Fruit fly (Drosophila melanogaster) whole organism, embryonic: ENCODE results near the gene Tim8.

ENCODE experiments used
- Adf1 ChIP-seq: fragments of 200-800 bp; sonication (Bioruptor generic); IDR thresholded peaks from 2 replicates; pipeline ENCODE4 v1.3.6; 2022; ENCODE audit warnings: missing biosample characterization, missing genetic modification characterization
- Antp ChIP-seq: fragments of 200-800 bp; sonication (Bioruptor generic); optimal IDR thresholded peaks from 3 replicates; lab custom pipeline; 2016; ENCODE audit warnings: missing biosample characterization, missing genetic modification characterization
- Bteb2 ChIP-seq: fragments of 200-800 bp; sonication (Bioruptor generic); optimal IDR thresholded peaks from 2 replicates; lab custom pipeline; 2016; ENCODE audit warnings: missing biosample characterization, missing genetic modification characterization
- CG11085 ChIP-seq: fragments of 200-800 bp; sonication (Bioruptor generic); IDR thresholded peaks from 2 replicates; pipeline ENCODE4 v1.3.6; 2022; ENCODE audit warnings: missing biosample characterization, missing genetic modification characterization
- CG11398 ChIP-seq: fragments of 200-800 bp; sonication (Bioruptor generic); optimal IDR thresholded peaks from 2 replicates; lab custom pipeline; 2016; ENCODE audit warnings: missing biosample characterization, missing genetic modification characterization
- CG11504 ChIP-seq: fragments of 200-800 bp; sonication (Bioruptor generic); optimal IDR thresholded peaks from 3 replicates; lab custom pipeline; 2019; ENCODE audit warnings: missing biosample characterization, mild to moderate bottlenecking, missing genetic modification characterization, moderate library complexity
- CG15011 ChIP-seq: fragments of 200-800 bp; sonication (Bioruptor generic); optimal IDR thresholded peaks from 3 replicates; lab custom pipeline; 2018; ENCODE audit warnings: missing biosample characterization, mild to moderate bottlenecking, missing genetic modification characterization
- CG15269 ChIP-seq: fragments of 200-800 bp; sonication (Bioruptor generic); optimal IDR thresholded peaks from 2 replicates; lab custom pipeline; 2018; ENCODE audit warnings: missing biosample characterization, mild to moderate bottlenecking, missing genetic modification characterization, moderate library complexity
- CG15479 ChIP-seq: fragments of 200-800 bp; sonication (Bioruptor generic); optimal IDR thresholded peaks from 3 replicates; lab custom pipeline; 2019; ENCODE audit warnings: missing biosample characterization, mild to moderate bottlenecking, missing genetic modification characterization, moderate library complexity
- CG15696 ChIP-seq: fragments of 200-800 bp; sonication (Bioruptor generic); optimal IDR thresholded peaks from 2 replicates; lab custom pipeline; 2019; ENCODE audit warnings: missing biosample characterization, mild to moderate bottlenecking, missing genetic modification characterization, moderate library complexity
- CG17186 ChIP-seq: fragments of 200-800 bp; sonication (Bioruptor generic); optimal IDR thresholded peaks from 3 replicates; lab custom pipeline; 2017; ENCODE audit warnings: missing biosample characterization, missing genetic modification reagents, missing genetic modification characterization
- CG18764 ChIP-seq: fragments of 200-800 bp; sonication (Bioruptor generic); optimal IDR thresholded peaks from 3 replicates; lab custom pipeline; 2016; ENCODE audit warnings: missing biosample characterization, missing genetic modification characterization
- CG2120 ChIP-seq: fragments of 200-800 bp; sonication (Bioruptor generic); optimal IDR thresholded peaks from 3 replicates; lab custom pipeline; 2016; ENCODE audit warnings: missing biosample characterization, missing genetic modification characterization
- CG30403 ChIP-seq: fragments of 200-800 bp; sonication (Bioruptor generic); optimal IDR thresholded peaks from 3 replicates; lab custom pipeline; 2016; ENCODE audit warnings: missing biosample characterization, missing genetic modification characterization
- CG31365 ChIP-seq: fragments of 200-800 bp; sonication (Bioruptor generic); optimal IDR thresholded peaks from 2 replicates; lab custom pipeline; 2018; ENCODE audit warnings: missing biosample characterization, mild to moderate bottlenecking, missing genetic modification characterization
- CG3847 ChIP-seq: fragments of 200-800 bp; sonication (Bioruptor generic); IDR thresholded peaks from 2 replicates; pipeline ENCODE4 v1.3.6; 2022; ENCODE audit warnings: missing biosample characterization, missing genetic modification characterization
- CG6175 ChIP-seq: fragments of 200-800 bp; sonication (Bioruptor generic); IDR thresholded peaks from 3 replicates; pipeline ENCODE4 v1.3.6; 2022; ENCODE audit warnings: missing biosample characterization, missing genetic modification characterization
- CG8765 ChIP-seq: fragments of 200-800 bp; sonication (Bioruptor generic); IDR thresholded peaks from 2 replicates; pipeline ENCODE4 v1.3.6; 2022; ENCODE audit warnings: missing biosample characterization, missing genetic modification characterization
- CG9817 ChIP-seq: fragments of 200-800 bp; sonication (Bioruptor generic); optimal IDR thresholded peaks from 2 replicates; lab custom pipeline; 2018; ENCODE audit warnings: missing biosample characterization, mild to moderate bottlenecking, missing genetic modification characterization, moderate library complexity
- Dek ChIP-seq: fragments of 200-800 bp; sonication (Bioruptor generic); optimal IDR thresholded peaks from 3 replicates; lab custom pipeline; 2019; ENCODE audit warnings: missing biosample characterization, mild to moderate bottlenecking, missing genetic modification characterization, moderate library complexity
- Doc3 ChIP-seq: fragments of 200-800 bp; sonication (Bioruptor generic); IDR thresholded peaks from 3 replicates; pipeline ENCODE4 v1.3.6; 2022; ENCODE audit warnings: missing biosample characterization, missing genetic modification characterization; ENCODE audit not compliant: partially characterized antibody
- Ets65A ChIP-seq: fragments of 200-800 bp; sonication (Bioruptor generic); peaks from one replicate; lab custom pipeline; 2016; ENCODE audit warnings: missing biosample characterization, missing genetic modification characterization
- HLH4C ChIP-seq: fragments of 200-800 bp; sonication (Bioruptor generic); IDR thresholded peaks from 3 replicates; pipeline ENCODE4 v1.3.6; 2022; ENCODE audit warnings: missing biosample characterization, missing genetic modification characterization; ENCODE audit not compliant: partially characterized antibody
- Hr78 ChIP-seq, 2 experiments: fragments of 200-800 bp in 1 of 2; fragments of >200 bp in 1 of 2; sonication (Bioruptor generic) in 1 of 2; optimal IDR thresholded peaks; 2 replicates each; lab custom pipeline; 2017 to 2019; ENCODE audit warnings: missing biosample characterization in 2 of 2, missing genetic modification characterization in 2 of 2, mild to moderate bottlenecking in 1 of 2, moderate library complexity in 1 of 2
- Jarid2 ChIP-seq: fragments of 200-800 bp; sonication (Bioruptor generic); optimal IDR thresholded peaks from 3 replicates; lab custom pipeline; 2017; ENCODE audit warnings: mild to moderate bottlenecking, missing biosample characterization, missing genetic modification reagents, missing genetic modification characterization
- Lhr ChIP-seq: fragments of 200-800 bp; sonication (Bioruptor generic); optimal IDR thresholded peaks from 3 replicates; lab custom pipeline; 2017; ENCODE audit warnings: mild to moderate bottlenecking, missing biosample characterization, missing genetic modification reagents, missing genetic modification characterization
- Myb ChIP-seq: fragments of 200-800 bp; sonication (Bioruptor generic); optimal IDR thresholded peaks from 2 replicates; lab custom pipeline; 2016; ENCODE audit warnings: missing biosample characterization, missing genetic modification characterization
- PHDP ChIP-seq: fragments of 200-800 bp; sonication (Bioruptor generic); optimal IDR thresholded peaks from 3 replicates; lab custom pipeline; 2018; ENCODE audit warnings: missing biosample characterization, mild to moderate bottlenecking, missing genetic modification characterization, moderate library complexity
- Sry-β ChIP-seq: fragments of 200-800 bp; sonication (Bioruptor generic); optimal IDR thresholded peaks from 2 replicates; lab custom pipeline; 2018; ENCODE audit warnings: missing biosample characterization, mild to moderate bottlenecking, missing genetic modification characterization, moderate library complexity
- Vsx1 ChIP-seq: fragments of 200-800 bp; sonication (Bioruptor generic); optimal IDR thresholded peaks from 2 replicates; lab custom pipeline; 2017; ENCODE audit warnings: missing biosample characterization, mild to moderate bottlenecking, missing genetic modification characterization, missing genetic modification reagents
- ase ChIP-seq: fragments of 200-800 bp; sonication (Bioruptor generic); IDR thresholded peaks from 3 replicates; pipeline ENCODE4 v1.3.6; 2022; ENCODE audit warnings: missing biosample characterization, missing genetic modification characterization
- bowl ChIP-seq: fragments of 200-800 bp; sonication (Bioruptor generic); IDR thresholded peaks from 2 replicates; pipeline ENCODE4 v1.3.6; 2022; ENCODE audit warnings: missing biosample characterization, missing genetic modification characterization
- cg ChIP-seq: fragments of 200-800 bp; sonication (Bioruptor generic); optimal IDR thresholded peaks from 3 replicates; lab custom pipeline; 2019; ENCODE audit warnings: missing biosample characterization, mild to moderate bottlenecking, missing genetic modification characterization, moderate library complexity
- dan ChIP-seq: fragments of 200-800 bp; sonication (Bioruptor generic); IDR thresholded peaks from 2 replicates; pipeline ENCODE4 v1.3.6; 2022; ENCODE audit warnings: missing biosample characterization, missing genetic modification characterization
- gcm ChIP-seq: fragments of 200-800 bp; sonication (Bioruptor generic); optimal IDR thresholded peaks from 2 replicates; lab custom pipeline; 2019; ENCODE audit warnings: missing biosample characterization, mild to moderate bottlenecking, missing genetic modification characterization, moderate library complexity
- gcm2 ChIP-seq: fragments of 200-800 bp; sonication (Bioruptor generic); optimal IDR thresholded peaks from 2 replicates; lab custom pipeline; 2016; ENCODE audit warnings: missing biosample characterization, missing genetic modification characterization
- gfzf ChIP-seq: fragments of 200-800 bp; sonication (Bioruptor generic); optimal IDR thresholded peaks from 2 replicates; lab custom pipeline; 2016; ENCODE audit warnings: missing biosample characterization, mild to moderate bottlenecking, missing genetic modification characterization, moderate library complexity
- lbe ChIP-seq: fragments of 200-800 bp; sonication (Bioruptor generic); optimal IDR thresholded peaks from 2 replicates; lab custom pipeline; 2016; ENCODE audit warnings: missing biosample characterization, mild to moderate bottlenecking, missing genetic modification characterization
- lola ChIP-seq, 3 experiments: fragments of >200 bp in 2 of 3; fragments of 200-800 bp in 1 of 3; sonication (Bioruptor generic) in 1 of 3; optimal IDR thresholded peaks; 2 replicates each; lab custom pipeline; 2017 to 2019; ENCODE audit warnings: missing biosample characterization in 3 of 3, missing genetic modification characterization in 3 of 3, mild to moderate bottlenecking in 1 of 3, moderate library complexity in 1 of 3
- oc ChIP-seq: fragments of 200-800 bp; sonication (Bioruptor generic); optimal IDR thresholded peaks from 2 replicates; lab custom pipeline; 2018; ENCODE audit warnings: missing biosample characterization, mild to moderate bottlenecking, missing genetic modification characterization, moderate library complexity
- odd ChIP-seq: fragments of 200-800 bp; sonication (Bioruptor generic); optimal IDR thresholded peaks from 2 replicates; lab custom pipeline; 2017; ENCODE audit warnings: missing biosample characterization, mild to moderate bottlenecking, missing genetic modification characterization
- pho ChIP-seq: fragments of 200-800 bp; sonication (Bioruptor generic); optimal IDR thresholded peaks from 2 replicates; lab custom pipeline; 2016; ENCODE audit warnings: missing biosample characterization, missing genetic modification characterization
- pzg ChIP-seq: fragments of 200-800 bp; sonication (Bioruptor generic); optimal IDR thresholded peaks from 3 replicates; lab custom pipeline; 2018; ENCODE audit warnings: missing biosample characterization, mild to moderate bottlenecking, missing genetic modification characterization, moderate library complexity
- schlank ChIP-seq: fragments of 200-800 bp; sonication (Bioruptor generic); optimal IDR thresholded peaks from 2 replicates; lab custom pipeline; 2018; ENCODE audit warnings: missing biosample characterization, mild to moderate bottlenecking, missing genetic modification characterization
- shn ChIP-seq: fragments of 200-800 bp; sonication (Bioruptor generic); optimal IDR thresholded peaks from 3 replicates; lab custom pipeline; 2016; ENCODE audit warnings: missing biosample characterization, missing genetic modification characterization
- tap ChIP-seq: fragments of 200-800 bp; optimal IDR thresholded peaks from 3 replicates; lab custom pipeline; 2019; ENCODE audit warnings: missing biosample characterization, mild to moderate bottlenecking, missing genetic modification characterization, moderate library complexity
- tll ChIP-seq, 2 experiments: fragments of 200-800 bp in 1 of 2; fragments of >200 bp in 1 of 2; sonication (Bioruptor generic) in 1 of 2; optimal IDR thresholded peaks; 2 replicates each; lab custom pipeline; 2017 to 2019; ENCODE audit warnings: missing biosample characterization in 2 of 2, missing genetic modification characterization in 2 of 2, mild to moderate bottlenecking in 1 of 2, moderate library complexity in 1 of 2
- tna ChIP-seq: fragments of 200-800 bp; sonication (Bioruptor generic); IDR thresholded peaks from 2 replicates; pipeline ENCODE4 v1.3.6; 2022; ENCODE audit warnings: missing biosample characterization, missing genetic modification characterization; ENCODE audit not compliant: partially characterized antibody
- ttk ChIP-seq: fragments of 200-800 bp; sonication (Bioruptor generic); IDR thresholded peaks from 2 replicates; pipeline ENCODE4 v2.1.2; 2022; ENCODE audit warnings: missing biosample characterization, missing genetic modification characterization
- vnd ChIP-seq: fragments of 200-800 bp; sonication (Bioruptor generic); IDR thresholded peaks from 3 replicates; pipeline ENCODE4 v1.3.6; 2022; ENCODE audit warnings: missing biosample characterization, missing genetic modification characterization; ENCODE audit not compliant: partially characterized antibody
- zfh1 ChIP-seq: fragments of 200-800 bp; sonication (Bioruptor generic); IDR thresholded peaks from 3 replicates; pipeline ENCODE4 v1.3.6; 2022; ENCODE audit warnings: missing biosample characterization, missing genetic modification characterization

The Tim8 gene

DNA sequence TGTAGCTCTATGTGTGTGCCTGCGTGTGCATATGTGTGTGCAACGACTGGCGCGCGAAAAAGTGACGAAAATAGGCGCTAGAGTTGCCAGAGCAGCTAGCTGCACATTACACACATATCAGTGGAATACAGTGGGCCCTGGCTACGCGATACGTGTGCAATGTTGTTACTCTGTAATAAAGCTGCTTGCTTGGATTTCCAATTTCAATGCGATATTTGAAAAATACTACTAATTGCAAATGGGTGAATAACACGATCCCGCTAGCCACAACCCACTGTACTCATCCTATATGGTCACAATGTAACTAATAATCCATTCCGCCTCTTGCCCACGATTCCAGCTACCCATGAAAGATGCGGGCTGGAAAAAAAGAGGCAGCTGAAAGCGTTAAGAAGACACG lies 16.9 kb upstream of the Tim8 start (continued):
- peak; percentile 87 for TF ChIP-seq odd (GFP tag; lab: Kevin White, UChicago)
- TF ChIP-seq pho (GFP tag; lab: Kevin White, UChicago) = peak; percentile 90
- peak; percentile 65 for TF ChIP-seq CG17186 (GFP tag; lab: Kevin White, UChicago)
- peak; percentile 93 for TF ChIP-seq CG8765 (GFP tag; lab: Robert Waterston, UW)
- TF ChIP-seq Bteb2 = peak; percentile 70
- peak; percentile 90 for TF ChIP-seq shn (GFP tag; lab: Kevin White, UChicago)
- peak; percentile 80 for TF ChIP-seq CG15011 (GFP tag; lab: Kevin White, UChicago)
- TF ChIP-seq vnd = no peak
- peak; percentile 88 for TF ChIP-seq schlank (tag; lab: Kevin White, UChicago)
- TF ChIP-seq PHDP (tag; lab: Kevin White, UChicago) = peak; percentile 91
- TF ChIP-seq Antp = peak; percentile 97
- peak; percentile 74 for TF ChIP-seq dan (GFP tag; lab: Robert Waterston, UW)
- TF ChIP-seq Dek (tag; lab: Kevin White, UChicago) = peak; percentile 88
- TF ChIP-seq CG3847 (GFP tag; lab: Robert Waterston, UW) = peak; percentile 93
- TF ChIP-seq tap (tag; lab: Kevin White, UChicago) = peak; percentile 90
- peak; percentile 92 for TF ChIP-seq CG30403 (GFP tag; lab: Kevin White, UChicago)
- TF ChIP-seq CG2120 (GFP tag; lab: Kevin White, UChicago) = peak; percentile 95
- peak; percentile 78 for TF ChIP-seq CG31365 (tag; lab: Kevin White, UChicago)
- TF ChIP-seq lola (GFP tag; optimal IDR thresholded peaks at IDR 0.05; lab: Kevin White, UChicago) = peak in 1 of 3 experiments; percentile 77
- TF ChIP-seq Sry-β (GFP tag; lab: Kevin White, UChicago) = peak; percentile 38
- 0 out of 2 replicates have a peak, but pooled peaks have one; percentile 16 for TF ChIP-seq tna (GFP tag; lab: Robert Waterston, UW)
- TF ChIP-seq CG18764 (GFP tag; lab: Kevin White, UChicago) = peak; percentile 90
- TF ChIP-seq CG15696 (tag; lab: Kevin White, UChicago) = peak; percentile 80
- peak in 1 of 2 experiments; percentile 56 for TF ChIP-seq Hr78 (GFP tag; optimal IDR thresholded peaks at IDR 0.05; lab: Kevin White, UChicago)
- no peak for TF ChIP-seq Vsx1 (GFP tag; lab: Kevin White, UChicago)
- peak; percentile 99 for TF ChIP-seq Ets65A
- TF ChIP-seq CG15269 (tag; lab: Kevin White, UChicago) = peak; percentile 95
- TF ChIP-seq Lhr = peak; percentile 79
- peak; percentile 94 for TF ChIP-seq ttk (GFP tag; lab: Robert Waterston, UW)
- TF ChIP-seq gcm2 (GFP tag; lab: Kevin White, UChicago) = peak; percentile 60
- no peak for TF ChIP-seq gfzf
- peak; percentile 92 for TF ChIP-seq oc
- peak; percentile 91 for TF ChIP-seq bowl (GFP tag; lab: Robert Waterston, UW)
- TF ChIP-seq cg (GFP tag; lab: Kevin White, UChicago) = peak; percentile 71
- TF ChIP-seq lbe (GFP tag; lab: Kevin White, UChicago) = peak; percentile 88
- TF ChIP-seq Doc3 = no peak
- peak; percentile 20 for TF ChIP-seq CG15479

DNA sequence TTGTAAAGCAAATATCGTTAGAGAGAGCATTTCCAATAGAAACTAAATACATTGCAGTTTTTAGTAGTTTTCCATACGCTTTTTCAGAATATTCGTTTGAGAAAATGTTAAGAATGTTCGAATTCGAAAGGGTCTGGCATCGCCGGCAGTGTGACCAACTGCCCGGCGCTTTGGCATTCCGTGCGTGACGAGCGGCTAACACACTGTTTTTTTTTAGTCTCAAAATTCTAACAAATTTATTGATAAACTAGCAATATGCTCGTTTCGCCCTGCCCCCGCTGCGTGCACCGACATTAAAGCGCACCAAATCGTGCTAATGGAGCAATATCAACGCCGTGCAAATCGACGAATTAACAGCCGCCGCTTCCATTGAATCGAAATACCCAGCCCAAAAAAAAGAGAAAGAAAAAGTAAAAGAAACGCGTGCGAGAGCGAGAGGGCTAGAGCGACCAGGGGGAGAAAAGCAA lies 12.5 kb upstream of the Tim8 start, which contains the start of gene dsh:
TSS of gene dsh (plus strand) at position 174 of the 467 bp plus-strand sequence.
- no peak for TF ChIP-seq gcm (GFP tag; lab: Kevin White, UChicago)
- TF ChIP-seq CG6175 (GFP tag; lab: Robert Waterston, UW) = no peak
- TF ChIP-seq CG8765 (GFP tag; lab: Robert Waterston, UW) = no peak
- TF ChIP-seq ase (GFP tag; lab: Robert Waterston, UW) = no peak
- TF ChIP-seq HLH4C (GFP tag; lab: Robert Waterston, UW) = peak; percentile 40; the same call in 1 of the 3 replicates
- no peak for TF ChIP-seq zfh1
- TF ChIP-seq pzg (GFP tag; lab: Kevin White, UChicago) = peak; percentile 61
- TF ChIP-seq tll (GFP tag; optimal IDR thresholded peaks at IDR 0.05; lab: Kevin White, UChicago) = no peak
- peak; percentile 65 for TF ChIP-seq Myb (GFP tag; lab: Kevin White, UChicago)
- TF ChIP-seq CG11504 (tag; lab: Kevin White, UChicago) = no peak
- no peak for TF ChIP-seq CG11085 (GFP tag; lab: Robert Waterston, UW)
- no peak for TF ChIP-seq CG11398
- no peak for TF ChIP-seq Jarid2 (GFP tag; lab: Kevin White, UChicago)
- no peak for TF ChIP-seq Adf1
- no peak for TF ChIP-seq CG9817
